Fruit fly (Drosophila melanogaster): ENCODE measurements around the gene CG45263.

dm6 chr3R:8511258-8511657 is 33.8 kb upstream of the CG45263 start, which contains the start of gene Or85b:
- no peak for TF ChIP-seq CG11560 (tag; IDR thresholded peaks at IDR 0.05)
- TF ChIP-seq gce (GFP tag; IDR thresholded peaks at IDR 0.05), result no peak
- TF ChIP-seq pan (optimal IDR thresholded peaks at IDR 0.05), result no peak
- no peak for TF ChIP-seq pan (GFP tag; optimal IDR thresholded peaks at IDR 0.05 in 1 of 2, IDR thresholded peaks at IDR 0.05 in 1 of 2)
- no peak for TF ChIP-seq CG12659 (GFP tag; optimal IDR thresholded peaks at IDR 0.05)
- no peak for TF ChIP-seq Sox100B (GFP tag; optimal IDR thresholded peaks at IDR 0.05)
- no peak for TF ChIP-seq Sox102F (GFP tag; optimal IDR thresholded peaks at IDR 0.05)
- no peak for TF ChIP-seq CG18764 (GFP tag; optimal IDR thresholded peaks at IDR 0.05)
- TF ChIP-seq D19A (tag; optimal IDR thresholded peaks at IDR 0.05), result no peak
- no peak for TF ChIP-seq CG18599 (GFP tag; optimal IDR thresholded peaks at IDR 0.05)
- TF ChIP-seq h (optimal IDR thresholded peaks at IDR 0.05), result no peak
- no peak for TF ChIP-seq fru (optimal IDR thresholded peaks at IDR 0.05)

All from whole organism, embryonic.